Worm (Caenorhabditis elegans) whole organism, L1 larva: ENCODE measurements around the gene dpf-2.

Source experiments
- alr-1 ChIP-seq: fragments of 200-800 bp; sonication (Bioruptor generic); optimal IDR thresholded peaks from 2 replicates; lab custom pipeline; 2018; ENCODE audit warnings: borderline replicate concordance, mild to moderate bottlenecking, missing genetic modification characterization, missing compliant biosample characterization
- ama-1 ChIP-seq: fragments of 150-350 bp; optimal IDR thresholded peaks from 2 replicates; lab custom pipeline; 2014
- blmp-1 ChIP-seq: fragments of 150-350 bp; optimal IDR thresholded peaks from 2 replicates; lab custom pipeline; 2014; ENCODE audit warnings: missing biosample characterization, missing genetic modification characterization
- dpl-1 ChIP-seq, 3 experiments: fragments of 150-350 bp in 2 of 3; sonication (generic microtip) in 1 of 3; optimal IDR thresholded peaks; 2 replicates each; lab custom pipeline; 2014 to 2017; ENCODE audit warnings: missing biosample characterization in 3 of 3, missing genetic modification characterization in 3 of 3, missing genetic modification reagents in 3 of 3
- elt-3 ChIP-seq, 6 experiments: fragments of 150-350 bp in 1 of 6; sonication (generic microtip); optimal IDR thresholded peaks; 2 replicates each; lab custom pipeline; 2017 to 2018; ENCODE audit warnings: missing biosample characterization in 6 of 6, missing genetic modification characterization in 6 of 6, inconsistent platforms in 1 of 6
- lin-13 ChIP-seq: fragments of 150-350 bp; optimal IDR thresholded peaks from 2 replicates; lab custom pipeline; 2014; ENCODE audit warnings: missing biosample characterization, missing genetic modification reagents, missing genetic modification characterization
- lin-14 ChIP-seq: fragments of 200-800 bp; sonication (Bioruptor generic); optimal IDR thresholded peaks from 2 replicates; lab custom pipeline; 2018; ENCODE audit warnings: mild to moderate bottlenecking, missing genetic modification characterization, moderate library complexity, missing compliant biosample characterization
- nhr-77 ChIP-seq: fragments of 150-350 bp; optimal IDR thresholded peaks from 2 replicates; lab custom pipeline; 2014; ENCODE audit warnings: missing biosample characterization, missing genetic modification characterization
- snpc-4 ChIP-seq: fragments of 150-350 bp; optimal IDR thresholded peaks from 2 replicates; lab custom pipeline; 2014; ENCODE audit warnings: missing biosample characterization, missing genetic modification characterization
- zip-4 ChIP-seq: fragments of 200-800 bp; sonication (Bioruptor generic); optimal IDR thresholded peaks from 2 replicates; lab custom pipeline; 2018; ENCODE audit warnings: mild to moderate bottlenecking, missing genetic modification characterization, moderate library complexity, missing compliant biosample characterization

DNA sequence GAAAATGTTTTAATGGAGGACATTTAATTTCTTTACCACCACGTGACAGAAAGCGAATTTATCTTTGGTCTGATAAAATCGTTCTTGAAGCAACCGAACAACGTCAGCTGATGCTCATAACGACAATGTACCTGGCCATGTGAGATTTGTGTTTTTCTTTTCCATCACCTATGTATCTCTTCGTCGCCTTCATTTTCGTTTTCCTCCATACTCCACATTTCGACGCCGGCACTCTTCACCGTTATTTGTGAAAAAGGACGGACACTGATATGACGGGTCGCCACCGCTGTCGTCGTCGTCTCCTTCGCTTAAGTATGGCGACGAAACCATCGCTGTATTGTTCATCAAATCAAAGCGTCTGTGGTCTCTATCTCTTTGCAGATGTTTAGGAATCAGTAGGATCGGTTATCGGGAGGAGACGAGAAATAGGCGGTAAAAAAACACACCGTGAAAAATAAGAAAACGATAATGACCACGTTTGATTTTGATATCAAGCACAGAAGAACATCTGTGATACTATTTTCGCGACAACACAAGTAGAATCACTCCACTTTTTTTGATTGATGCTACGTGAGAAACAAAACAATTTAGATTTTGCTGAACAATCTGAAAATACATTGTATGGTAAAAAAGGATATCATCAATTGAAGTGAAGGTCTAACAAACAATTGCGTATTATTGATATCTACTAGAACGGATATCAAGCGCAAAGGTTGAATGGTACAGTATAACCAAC lies 44.6 kb upstream of the dpf-2 start:
- TF ChIP-seq snpc-4 (tag; lab: Kevin White, UChicago) (peak; percentile 4), dpl-1 (GFP tag; optimal IDR thresholded peaks at IDR 0.05; lab: Kevin White, UChicago) (no peak), lin-13 (no peak), alr-1 (tag; lab: Kevin White, UChicago) (no peak), nhr-77 (tag; lab: Kevin White, UChicago) (no peak), elt-3 (tag; optimal IDR thresholded peaks at IDR 0.05; lab: Kevin White, UChicago) (peak in 3 of 6 experiments; percentile 24 to 72 (median 34)), blmp-1 (tag; lab: Kevin White, UChicago) (peak; percentile 83), zip-4 (GFP tag; lab: Kevin White, UChicago) (no peak), lin-14 (GFP tag; lab: Kevin White, UChicago) (peak; percentile 71), ama-1 (lab: Kevin White, UChicago) (no peak)
